Fruit fly (Drosophila melanogaster): ENCODE measurements around the gene CG31431.

Gene CG31431

dm6 chr3R:21888696-21889602, 18.5 kb downstream of the CG31431 start, which contains the start of gene CG43844:
TSS of gene CG43844 (plus strand) at chr3R:21889539.
- no peak for TF ChIP-seq Vsx2 (GFP tag; optimal IDR thresholded peaks at IDR 0.05; ENCODE audit: partially characterized antibody)
- TF ChIP-seq Hnf4 (GFP tag; optimal IDR thresholded peaks at IDR 0.05), result no peak
- TF ChIP-seq ey (GFP tag; optimal IDR thresholded peaks at IDR 0.05), result peak; percentile 6
- no peak for TF ChIP-seq GATAd (GFP tag; optimal IDR thresholded peaks at IDR 0.05)
- no peak for TF ChIP-seq br (GFP tag; optimal IDR thresholded peaks at IDR 0.05)
- TF ChIP-seq foxo (GFP tag; optimal IDR thresholded peaks at IDR 0.05), result peak in 1 of 2 experiments; percentile 35
- peak; percentile 30 for TF ChIP-seq Myc (optimal IDR thresholded peaks at IDR 0.05)
- peak; percentile 45 for TF ChIP-seq fru (GFP tag; optimal IDR thresholded peaks at IDR 0.05)
- TF ChIP-seq sv (GFP tag; optimal IDR thresholded peaks at IDR 0.05), result no peak
- no peak for TF ChIP-seq Hr78 (GFP tag; optimal IDR thresholded peaks at IDR 0.05)
- no peak for TF ChIP-seq Rel (GFP tag; optimal IDR thresholded peaks at IDR 0.05)
- TF ChIP-seq Rel (tag; optimal IDR thresholded peaks at IDR 0.05), result no peak
- TF ChIP-seq h (GFP tag; optimal IDR thresholded peaks at IDR 0.05), result peak; percentile 0
- TF ChIP-seq rgr (GFP tag; optimal IDR thresholded peaks at IDR 0.05), result no peak
- TF ChIP-seq pan (optimal IDR thresholded peaks at IDR 0.05), result no peak

DNA sequence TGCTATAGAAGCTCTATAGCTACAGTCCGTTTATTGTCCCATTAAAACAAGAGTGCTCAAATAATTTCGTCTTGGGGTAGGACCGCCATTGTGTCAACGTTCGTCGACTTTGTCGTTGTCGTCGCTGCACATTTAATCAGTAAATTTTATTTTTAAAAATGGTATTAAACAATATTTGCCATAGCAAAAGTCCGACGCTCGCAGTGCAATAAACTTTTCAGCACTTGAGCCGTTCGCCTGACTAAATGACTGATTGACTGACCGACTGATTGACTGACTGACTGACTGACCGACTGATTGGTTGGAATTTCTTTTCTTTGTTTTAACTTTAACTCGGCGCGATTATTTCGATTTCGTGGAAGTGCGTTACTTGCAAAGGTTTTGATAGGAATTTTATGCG, 19.5 kb downstream of the CG31431 start:
- TF ChIP-seq tai (GFP tag; optimal IDR thresholded peaks at IDR 0.05) (no peak), fru (GFP tag; optimal IDR thresholded peaks at IDR 0.05) (peak; percentile 10), Rel (GFP tag; optimal IDR thresholded peaks at IDR 0.05) (no peak), Rel (tag; optimal IDR thresholded peaks at IDR 0.05) (peak; percentile 30), Abd-B (GFP tag; optimal IDR thresholded peaks at IDR 0.05) (no peak), brk (GFP tag; optimal IDR thresholded peaks at IDR 0.05) (no peak), pan (optimal IDR thresholded peaks at IDR 0.05) (no peak), Hr83 (GFP tag; optimal IDR thresholded peaks at IDR 0.05; ENCODE audit: poor library complexity, severe bottlenecking) (no peak), ey (GFP tag; optimal IDR thresholded peaks at IDR 0.05) (no peak), h (GFP tag; optimal IDR thresholded peaks at IDR 0.05) (peak; percentile 23), sage (GFP tag; optimal IDR thresholded peaks at IDR 0.05) (no peak), Mio (GFP tag; optimal IDR thresholded peaks at IDR 0.05) (no peak)

DNA sequence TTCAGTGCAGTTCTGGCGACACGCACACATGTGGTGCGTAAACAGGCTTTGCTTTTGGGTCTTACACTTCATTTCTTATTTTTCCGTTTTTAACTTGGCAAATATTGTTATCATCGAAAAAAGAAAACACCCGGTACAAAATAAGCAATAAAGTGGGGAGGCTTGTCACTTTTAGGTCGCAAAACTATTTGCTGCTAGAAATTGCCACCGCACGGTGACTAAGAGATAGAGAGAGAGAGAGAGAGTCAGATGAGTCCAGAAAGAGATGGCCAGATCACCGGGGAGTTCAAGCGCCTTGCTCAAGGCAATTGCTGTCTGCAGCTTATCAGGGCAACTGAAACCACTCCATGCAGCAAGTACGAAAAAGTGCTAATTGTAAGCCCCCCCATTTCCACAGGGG, 20.3 kb downstream of the CG31431 start:
- no peak for TF ChIP-seq jim (GFP tag; optimal IDR thresholded peaks at IDR 0.05)
- TF ChIP-seq Rel (GFP tag; optimal IDR thresholded peaks at IDR 0.05), result no peak
- peak; percentile 5 for TF ChIP-seq Rel (tag; optimal IDR thresholded peaks at IDR 0.05)
- no peak for TF ChIP-seq br (GFP tag; optimal IDR thresholded peaks at IDR 0.05)

DNA sequence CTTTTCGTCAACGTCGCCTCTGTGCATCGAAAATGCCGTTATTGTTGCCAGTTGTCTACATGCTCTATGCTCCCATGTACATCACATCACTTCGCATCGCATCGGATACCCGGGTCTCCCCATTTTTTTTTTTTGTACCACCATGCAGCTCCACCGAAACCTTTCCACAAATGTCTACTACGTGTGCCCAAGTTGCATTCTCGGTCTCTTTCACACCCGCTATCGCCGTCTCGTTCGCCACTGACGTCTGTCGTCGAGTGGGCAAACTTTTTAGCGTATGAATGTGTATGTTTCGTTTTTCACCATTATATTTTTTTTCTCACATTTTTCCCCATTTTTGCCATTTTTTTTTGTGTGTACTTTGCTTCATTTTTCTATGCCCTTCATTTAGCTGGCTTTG, 22.0 kb downstream of the CG31431 start:
- TF ChIP-seq Mio (GFP tag; optimal IDR thresholded peaks at IDR 0.05), result no peak
- peak; percentile 19 for TF ChIP-seq Sp1 (GFP tag; optimal IDR thresholded peaks at IDR 0.05)
- no peak for TF ChIP-seq OdsH (GFP tag; optimal IDR thresholded peaks at IDR 0.05)

DNA sequence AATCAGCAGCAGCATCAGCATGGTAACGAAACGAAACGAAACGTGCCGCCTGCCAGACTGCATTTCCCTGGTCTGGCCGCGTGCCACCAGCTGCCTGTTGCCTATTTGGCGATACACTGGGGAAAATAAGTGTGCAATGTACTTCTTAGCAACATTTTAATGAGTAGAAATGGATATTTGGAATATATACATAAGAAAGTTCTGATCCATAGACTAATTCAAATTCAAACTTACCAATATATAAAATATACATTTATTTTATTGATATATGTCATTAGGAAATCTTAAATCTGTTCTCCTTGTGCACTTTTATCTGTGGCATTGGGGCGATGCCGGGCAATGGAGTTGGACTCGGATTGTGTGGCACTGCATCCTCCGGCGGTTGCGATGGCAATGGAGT, 23.4 kb downstream of the CG31431 start:
- peak; percentile 26 for TF ChIP-seq HLH106 (tag; optimal IDR thresholded peaks at IDR 0.05)
- TF ChIP-seq Dfd (GFP tag; optimal IDR thresholded peaks at IDR 0.05), result no peak
- TF ChIP-seq Sp1 (GFP tag; optimal IDR thresholded peaks at IDR 0.05), result peak; percentile 20
- peak; percentile 12 for TF ChIP-seq h (GFP tag; optimal IDR thresholded peaks at IDR 0.05)
- peak in 1 of 2 experiments; percentile 22 for TF ChIP-seq foxo (GFP tag; optimal IDR thresholded peaks at IDR 0.05)
- peak; percentile 1 for TF ChIP-seq psq (GFP tag; optimal IDR thresholded peaks at IDR 0.05)

DNA sequence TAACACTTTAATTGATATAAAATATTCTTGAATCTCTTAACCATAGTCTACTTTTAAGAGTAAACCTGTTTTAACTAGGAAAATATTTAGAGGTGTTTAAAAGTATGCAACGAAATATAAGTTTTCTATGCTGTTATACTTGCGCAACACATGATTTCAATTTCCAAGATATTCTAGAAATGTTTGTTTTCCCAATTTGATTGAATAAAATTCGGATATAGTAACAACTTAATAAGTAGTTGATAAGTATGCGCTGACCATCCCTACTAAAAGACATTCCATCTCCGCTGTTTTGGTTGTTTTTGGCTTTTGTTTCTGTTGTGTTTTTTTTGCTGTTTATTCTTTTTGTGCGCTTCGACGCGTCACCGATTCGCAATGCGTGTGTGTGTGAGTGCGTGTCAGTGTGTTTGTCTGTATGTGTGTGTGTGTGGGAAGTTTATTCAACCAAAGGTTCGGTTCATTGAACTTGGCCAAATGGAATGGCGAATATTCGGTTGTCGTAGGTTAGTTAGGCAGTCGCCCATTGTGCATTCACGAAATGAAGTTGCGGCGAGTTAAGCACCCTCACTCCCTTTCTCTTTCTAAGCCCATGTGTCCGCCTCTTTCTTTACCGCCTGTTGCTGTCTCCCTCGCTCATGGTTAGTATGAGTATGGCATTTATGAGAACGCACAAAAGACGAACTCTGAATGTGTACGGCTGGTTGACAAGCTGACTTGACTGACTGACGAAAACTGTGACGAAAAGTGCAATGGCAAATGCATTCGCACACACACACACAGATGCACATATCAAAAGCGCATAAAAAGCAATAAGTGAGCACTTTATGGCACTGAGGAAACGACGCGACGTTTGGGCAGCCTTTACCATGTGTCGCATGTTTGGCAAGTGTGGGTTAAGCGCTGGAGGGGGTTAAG, 25.7 kb downstream of the CG31431 start:
- no peak for TF ChIP-seq Dfd (GFP tag; optimal IDR thresholded peaks at IDR 0.05)
- TF ChIP-seq foxo (GFP tag; optimal IDR thresholded peaks at IDR 0.05), result peak in 1 of 2 experiments; percentile 15
- no peak for TF ChIP-seq br (GFP tag; optimal IDR thresholded peaks at IDR 0.05)
- TF ChIP-seq Hr83 (GFP tag; optimal IDR thresholded peaks at IDR 0.05; ENCODE audit: poor library complexity, severe bottlenecking), result no peak
- no peak for TF ChIP-seq Hr78 (GFP tag; optimal IDR thresholded peaks at IDR 0.05)
- TF ChIP-seq dsf (GFP tag; optimal IDR thresholded peaks at IDR 0.05; ENCODE audit: borderline replicate concordance), result no peak
- TF ChIP-seq sv (GFP tag; optimal IDR thresholded peaks at IDR 0.05), result no peak
- peak; percentile 60 for TF ChIP-seq dmrt93B (GFP tag; optimal IDR thresholded peaks at IDR 0.05)
- peak; percentile 16 for TF ChIP-seq psq (GFP tag; optimal IDR thresholded peaks at IDR 0.05)
- no peak for TF ChIP-seq brk (GFP tag; optimal IDR thresholded peaks at IDR 0.05)
- TF ChIP-seq Sp1 (GFP tag; optimal IDR thresholded peaks at IDR 0.05), result peak; percentile 51
- TF ChIP-seq Rel (GFP tag; optimal IDR thresholded peaks at IDR 0.05), result no peak
- TF ChIP-seq Rel (tag; optimal IDR thresholded peaks at IDR 0.05), result no peak
- no peak for TF ChIP-seq Hnf4 (GFP tag; optimal IDR thresholded peaks at IDR 0.05)
- no peak for TF ChIP-seq CG9705 (GFP tag; optimal IDR thresholded peaks at IDR 0.05)
- TF ChIP-seq lola (GFP tag; optimal IDR thresholded peaks at IDR 0.05), result no peak
- no peak for TF ChIP-seq rgr (GFP tag; optimal IDR thresholded peaks at IDR 0.05)
- no peak for TF ChIP-seq sage (GFP tag; optimal IDR thresholded peaks at IDR 0.05)
- TF ChIP-seq woc (GFP tag; optimal IDR thresholded peaks at IDR 0.05), result no peak
- TF ChIP-seq Vsx2 (GFP tag; optimal IDR thresholded peaks at IDR 0.05; ENCODE audit: partially characterized antibody), result no peak
- TF ChIP-seq HLH106 (tag; optimal IDR thresholded peaks at IDR 0.05), result peak; percentile 57
- TF ChIP-seq CrebA (GFP tag; optimal IDR thresholded peaks at IDR 0.05; ENCODE audit: borderline replicate concordance), result no peak
- no peak for TF ChIP-seq Myc (optimal IDR thresholded peaks at IDR 0.05)
- no peak for TF ChIP-seq ey (GFP tag; optimal IDR thresholded peaks at IDR 0.05)
